Worm (Caenorhabditis elegans) whole organism, late embryonic: ENCODE measurements around the gene W04E12.7.

Experiments
- K09A11.1 ChIP-seq: sonication (generic microtip); optimal IDR thresholded peaks from 2 replicates; lab custom pipeline; 2017; ENCODE audit warnings: antibody characterized with exemption, mild to moderate bottlenecking, missing genetic modification characterization, missing compliant biosample characterization; ENCODE audit not compliant: insufficient read depth
- ahr-1 ChIP-seq: sonication (generic microtip); optimal IDR thresholded peaks from 2 replicates; lab custom pipeline; 2016; ENCODE audit warnings: missing genetic modification characterization, missing compliant biosample characterization
- ceh-2 ChIP-seq: sonication (generic microtip); optimal IDR thresholded peaks from 2 replicates; lab custom pipeline; 2016; ENCODE audit warnings: missing genotype, missing genetic modification characterization, missing compliant biosample characterization
- ceh-30 ChIP-seq: fragments of 150-350 bp; optimal IDR thresholded peaks from 2 replicates; lab custom pipeline; 2014; ENCODE audit warnings: missing biosample characterization, missing genetic modification characterization
- lim-6 ChIP-seq: sonication (generic microtip); optimal IDR thresholded peaks from 2 replicates; lab custom pipeline; 2016; ENCODE audit warnings: missing genetic modification characterization, missing compliant biosample characterization
- unc-3 ChIP-seq, 2 experiments: fragments of 200-800 bp in 1 of 2; sonication (Bioruptor generic) in 1 of 2; sonication (generic microtip) in 1 of 2; conservative IDR thresholded peaks in 1 of 2; optimal IDR thresholded peaks in 1 of 2; 2 replicates each; pipeline versions ENCODE4 v1.3.6 to Lab custom; 2016 to 2022; ENCODE audit warnings: missing compliant biosample characterization in 2 of 2, missing genetic modification characterization in 2 of 2, missing genetic modification reagents in 1 of 2
- zip-5 ChIP-seq: sonication (generic microtip); optimal IDR thresholded peaks from 2 replicates; lab custom pipeline; 2016; ENCODE audit warnings: missing genetic modification characterization, missing compliant biosample characterization

DNA sequence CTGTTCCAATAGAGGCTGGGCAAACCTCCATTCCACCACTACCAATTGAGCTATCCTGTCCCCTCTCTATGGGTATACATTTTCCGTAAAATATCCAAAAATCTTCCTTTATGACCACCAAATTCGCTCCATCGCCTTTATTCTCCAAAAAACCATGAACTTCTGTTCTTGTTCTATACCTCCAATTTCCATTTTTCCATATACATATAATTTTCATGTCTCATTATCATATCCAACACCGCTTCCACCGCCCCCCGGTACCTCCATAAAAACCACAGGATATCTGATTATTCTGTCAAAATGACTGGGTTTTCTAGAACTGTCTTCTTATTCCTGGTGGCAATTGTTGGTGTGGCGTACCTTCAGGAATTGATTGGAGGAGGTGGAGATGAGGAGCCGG is 21.5 kb downstream of the W04E12.7 start, which contains the start of gene Y43F8C.17:
- TF ChIP-seq K09A11.1 (no peak), lim-6 (tag; lab: Kevin White, UChicago) (no peak), zip-5 (tag; lab: Kevin White, UChicago) (no peak), ceh-30 (tag; lab: Kevin White, UChicago) (no peak), ceh-2 (tag; lab: Kevin White, UChicago) (no peak), ahr-1 (tag; lab: Kevin White, UChicago) (no peak), unc-3 (GFP tag; conservative IDR thresholded peaks at IDR 0.05; lab: Robert Waterston, UW) (no peak), unc-3 (tag; optimal IDR thresholded peaks at IDR 0.05; lab: Kevin White, UChicago) (no peak)
